Worm (Caenorhabditis elegans): ENCODE measurements around the gene C04C3.4.
"Not testable (repeated sequence)": the region's sequence is repeated elsewhere in the genome, so short reads cannot be mapped to it uniquely, and the experiment has no call there.

DNA sequence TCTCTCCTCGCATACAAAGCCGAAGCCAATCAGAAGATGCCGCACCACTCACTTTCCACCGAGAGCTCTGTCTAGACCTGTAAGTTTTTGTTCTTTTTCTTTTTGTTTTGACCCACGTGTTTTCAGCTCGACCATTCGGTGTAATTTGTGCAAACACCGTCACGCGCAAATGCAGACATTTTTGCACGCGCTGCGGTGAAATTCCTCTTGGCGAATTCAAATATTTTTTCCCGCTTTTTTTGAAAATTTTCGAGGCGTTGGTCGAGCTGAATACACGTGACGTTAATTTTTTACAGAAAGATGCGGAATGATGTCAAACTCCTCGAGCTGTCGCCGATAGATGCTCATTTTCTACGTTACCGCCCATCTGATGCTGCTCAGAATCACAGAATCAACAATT lies at the start of gene C04C3.4:
- TF ChIP-seq dao-5, him-1 (tag; optimal IDR thresholded peaks at IDR 0.05): not testable (repeated sequence)
